Worm (Caenorhabditis elegans): Measurements from ENCODE around the gene ptl-1.

DNA sequence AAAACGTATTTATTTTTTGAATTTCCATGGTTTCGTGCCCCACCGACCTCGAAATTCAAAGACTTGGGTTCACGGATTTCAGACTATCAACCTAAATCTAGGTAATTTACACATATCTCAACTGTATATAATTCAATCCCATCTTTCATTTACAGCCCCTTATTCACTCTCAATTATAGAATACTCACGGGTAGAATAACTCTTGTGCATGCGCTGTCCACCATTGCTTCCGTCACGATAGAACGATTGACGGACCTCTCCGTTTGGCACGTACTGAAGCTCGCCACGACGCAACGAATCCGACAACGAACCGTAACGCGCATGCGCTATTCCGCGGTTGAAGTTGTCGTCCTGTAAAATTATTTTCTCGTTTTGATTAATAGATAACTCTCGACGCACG lies 36.3 kb upstream of the ptl-1 start:
- TF ChIP-seq efl-1 (optimal IDR thresholded peaks at IDR 0.05) (no peak), efl-1 (GFP tag; optimal IDR thresholded peaks at IDR 0.05 in 1 of 2) (peak in 1 of 2 experiments; percentile 4), nhr-90 (tag; optimal IDR thresholded peaks at IDR 0.05; ENCODE audit: poor library complexity) (no peak), pqm-1 (tag; optimal IDR thresholded peaks at IDR 0.05) (no peak)

All from whole organism, L1 larva.